Fruit fly (Drosophila melanogaster) whole organism, wandering third instar larva: ENCODE measurements around the gene Pebp1.
A peak's percentile ranks its signal among the peaks of the same experiment; 100 is the strongest.

Experiments
- Abd-B ChIP-seq: fragments of >200 bp; optimal IDR thresholded peaks from 2 replicates; lab custom pipeline; 2017; ENCODE audit warnings: missing biosample characterization, missing genetic modification characterization
- CG32264 ChIP-seq: fragments of 200-800 bp; sonication (Bioruptor generic); optimal IDR thresholded peaks from 2 replicates; lab custom pipeline; 2016; ENCODE audit warnings: missing biosample characterization, missing genetic modification characterization
- CG9705 ChIP-seq: fragments of 200-800 bp; sonication (Bioruptor generic); optimal IDR thresholded peaks from 2 replicates; lab custom pipeline; 2018; ENCODE audit warnings: missing biosample characterization, mild to moderate bottlenecking, missing genetic modification characterization
- CrebA ChIP-seq: fragments of 200-800 bp; sonication (Bioruptor generic); optimal IDR thresholded peaks from 2 replicates; lab custom pipeline; 2016; ENCODE audit warnings: missing biosample characterization, mild to moderate bottlenecking, missing genetic modification characterization, borderline replicate concordance
- Dfd ChIP-seq: fragments of >200 bp; optimal IDR thresholded peaks from 2 replicates; lab custom pipeline; 2017; ENCODE audit warnings: missing biosample characterization, missing genetic modification characterization
- Dif ChIP-seq: fragments of 200-275, 200-300 bp; sonication (Bioruptor generic); optimal IDR thresholded peaks from 2 replicates; lab custom pipeline; 2018; ENCODE audit warnings: missing biosample characterization, missing genetic modification characterization; ENCODE audit not compliant: partially characterized antibody
- GATAd ChIP-seq: sonication (Bioruptor generic); optimal IDR thresholded peaks from 2 replicates; lab custom pipeline; 2016; ENCODE audit warnings: missing biosample characterization, missing genetic modification characterization
- HLH106 ChIP-seq: fragments of 200-800 bp; optimal IDR thresholded peaks from 3 replicates; lab custom pipeline; 2019; ENCODE audit warnings: missing biosample characterization, mild to moderate bottlenecking, missing genetic modification characterization, moderate library complexity
- Hnf4 ChIP-seq: fragments of 200-800 bp; sonication (Bioruptor generic); optimal IDR thresholded peaks from 2 replicates; lab custom pipeline; 2016; ENCODE audit warnings: missing biosample characterization, mild to moderate bottlenecking, missing genetic modification characterization
- Hr78 ChIP-seq: fragments of >200 bp; optimal IDR thresholded peaks from 2 replicates; lab custom pipeline; 2017; ENCODE audit warnings: missing biosample characterization, missing genetic modification characterization
- Hr83 ChIP-seq: fragments of 200-300 bp; sonication (Bioruptor generic); optimal IDR thresholded peaks from 2 replicates; lab custom pipeline; 2016; ENCODE audit warnings: missing biosample characterization, mild to moderate bottlenecking, missing genetic modification characterization, moderate library complexity; ENCODE audit not compliant: poor library complexity, severe bottlenecking
- Jra ChIP-seq: sonication (Bioruptor generic); optimal IDR thresholded peaks from 2 replicates; lab custom pipeline; 2016; ENCODE audit warnings: missing biosample characterization, missing genetic modification characterization
- Mio ChIP-seq: sonication (Bioruptor generic); optimal IDR thresholded peaks from 2 replicates; lab custom pipeline; 2016; ENCODE audit warnings: missing biosample characterization, missing genetic modification characterization
- Myc ChIP-seq: fragments of >200 bp; optimal IDR thresholded peaks from 2 replicates; lab custom pipeline; 2017
- N ChIP-seq: fragments of >200 bp; optimal IDR thresholded peaks from 2 replicates; lab custom pipeline; 2018; ENCODE audit warnings: missing biosample characterization, missing external identifiers, missing genetic modification characterization
- OdsH ChIP-seq: fragments of 200-800 bp; sonication (Bioruptor generic); optimal IDR thresholded peaks from 2 replicates; lab custom pipeline; 2016; ENCODE audit warnings: missing biosample characterization, mild to moderate bottlenecking, missing genetic modification characterization
- Rel ChIP-seq, 2 experiments: fragments of 200-800 bp; sonication (Bioruptor generic) in 1 of 2; optimal IDR thresholded peaks; 2 replicates in 1 of 2; 3 replicates in 1 of 2; lab custom pipeline; 2016 to 2019; ENCODE audit warnings: mild to moderate bottlenecking in 2 of 2, missing biosample characterization in 2 of 2, missing genetic modification characterization in 2 of 2, moderate library complexity in 1 of 2
- Sp1 ChIP-seq: fragments of 200-800 bp; sonication (Bioruptor generic); optimal IDR thresholded peaks from 3 replicates; lab custom pipeline; 2019; ENCODE audit warnings: missing biosample characterization, mild to moderate bottlenecking, missing genetic modification characterization, moderate library complexity
- Vsx2 ChIP-seq: fragments of 200-300, 225-300 bp; sonication (Bioruptor generic); optimal IDR thresholded peaks from 2 replicates; lab custom pipeline; 2018; ENCODE audit warnings: missing biosample characterization, missing genetic modification characterization; ENCODE audit not compliant: partially characterized antibody
- br ChIP-seq: fragments of 200-800 bp; sonication (Bioruptor generic); optimal IDR thresholded peaks from 2 replicates; lab custom pipeline; 2016; ENCODE audit warnings: missing biosample characterization, missing genetic modification characterization
- brk ChIP-seq: fragments of 200-800 bp; sonication (Bioruptor generic); optimal IDR thresholded peaks from 2 replicates; lab custom pipeline; 2016; ENCODE audit warnings: missing biosample characterization, mild to moderate bottlenecking, missing genetic modification characterization
- dl ChIP-seq, 2 experiments: fragments of 175-275, 200-275 bp in 1 of 2; fragments of 200-275 bp in 1 of 2; sonication (Bioruptor generic); optimal IDR thresholded peaks; lab custom pipeline; 2018; ENCODE audit warnings: mild to moderate bottlenecking in 2 of 2, missing biosample characterization in 2 of 2, missing genetic modification characterization in 2 of 2, moderate library complexity in 2 of 2; ENCODE audit not compliant: partially characterized antibody in 2 of 2, insufficient read depth in 1 of 2
- dmrt93B ChIP-seq: fragments of 200-800 bp; sonication (Bioruptor generic); optimal IDR thresholded peaks from 2 replicates; lab custom pipeline; 2018; ENCODE audit warnings: missing biosample characterization, mild to moderate bottlenecking, missing genetic modification characterization
- dsf ChIP-seq: sonication (Bioruptor generic); optimal IDR thresholded peaks from 2 replicates; lab custom pipeline; 2016; ENCODE audit warnings: missing biosample characterization, missing genetic modification characterization, borderline replicate concordance
- ey ChIP-seq: fragments of 200-800 bp; sonication (Bioruptor generic); optimal IDR thresholded peaks from 2 replicates; lab custom pipeline; 2016; ENCODE audit warnings: missing biosample characterization, missing genetic modification characterization
- foxo ChIP-seq, 2 experiments: fragments of 200-800 bp; sonication (Bioruptor generic); optimal IDR thresholded peaks; 2 replicates in 1 of 2; 3 replicates in 1 of 2; lab custom pipeline; 2016 to 2017; ENCODE audit warnings: missing biosample characterization in 2 of 2, missing genetic modification characterization in 2 of 2
- fru ChIP-seq: fragments of 200-800 bp; sonication (Bioruptor generic); optimal IDR thresholded peaks from 3 replicates; lab custom pipeline; 2016; ENCODE audit warnings: missing biosample characterization, mild to moderate bottlenecking, missing genetic modification characterization
- h ChIP-seq: fragments of 200-800 bp; sonication (Bioruptor generic); optimal IDR thresholded peaks from 3 replicates; lab custom pipeline; 2016; ENCODE audit warnings: missing biosample characterization, mild to moderate bottlenecking, missing genetic modification characterization
- jim ChIP-seq: fragments of 175-275, 200-325 bp; sonication (Bioruptor generic); optimal IDR thresholded peaks from 2 replicates; lab custom pipeline; 2016; ENCODE audit warnings: missing biosample characterization, mild to moderate bottlenecking, missing genetic modification characterization
- lola ChIP-seq: fragments of >200 bp; optimal IDR thresholded peaks from 2 replicates; lab custom pipeline; 2017; ENCODE audit warnings: missing biosample characterization, missing genetic modification characterization
- pan ChIP-seq: fragments of >200 bp; optimal IDR thresholded peaks from 2 replicates; lab custom pipeline; 2017
- psq ChIP-seq: fragments of 200-800 bp; sonication (Bioruptor generic); optimal IDR thresholded peaks from 3 replicates; lab custom pipeline; 2017; ENCODE audit warnings: missing biosample characterization, mild to moderate bottlenecking, missing genetic modification characterization, moderate library complexity
- rgr ChIP-seq: fragments of 200-800 bp; sonication (Bioruptor generic); optimal IDR thresholded peaks from 3 replicates; lab custom pipeline; 2016; ENCODE audit warnings: missing biosample characterization, mild to moderate bottlenecking, missing genetic modification characterization
- sage ChIP-seq: fragments of 200-800 bp; sonication (Bioruptor generic); optimal IDR thresholded peaks from 2 replicates; lab custom pipeline; 2016; ENCODE audit warnings: missing biosample characterization, mild to moderate bottlenecking, missing genetic modification characterization
- sv ChIP-seq: fragments of 200-800 bp; sonication (Bioruptor generic); optimal IDR thresholded peaks from 3 replicates; lab custom pipeline; 2016; ENCODE audit warnings: missing biosample characterization, missing genetic modification characterization
- tai ChIP-seq: sonication (Bioruptor generic); optimal IDR thresholded peaks from 2 replicates; lab custom pipeline; 2016; ENCODE audit warnings: missing biosample characterization, missing genetic modification characterization
- usp ChIP-seq: fragments of >200 bp; optimal IDR thresholded peaks from 2 replicates; lab custom pipeline; 2017; ENCODE audit warnings: missing biosample characterization, missing genetic modification characterization
- woc ChIP-seq: sonication (Bioruptor generic); optimal IDR thresholded peaks from 2 replicates; lab custom pipeline; 2016; ENCODE audit warnings: missing biosample characterization, mild to moderate bottlenecking, missing genetic modification characterization

The Pebp1 gene

dm6 chr3R:22423996-22424395, 41.8 kb upstream of the Pebp1 start:
- no peak for TF ChIP-seq dmrt93B (GFP tag; lab: Kevin White, UChicago)
- no peak for TF ChIP-seq Sp1 (GFP tag; lab: Kevin White, UChicago)
- no peak for TF ChIP-seq dsf (GFP tag; lab: Kevin White, UChicago)
- no peak for TF ChIP-seq Mio
- TF ChIP-seq woc (GFP tag; lab: Kevin White, UChicago) = no peak
- TF ChIP-seq CG9705 (GFP tag; lab: Kevin White, UChicago) = no peak
- TF ChIP-seq ey (GFP tag; lab: Kevin White, UChicago) = peak; percentile 37
- no peak for TF ChIP-seq Dfd (GFP tag; lab: Kevin White, UChicago)
- TF ChIP-seq br (GFP tag; lab: Kevin White, UChicago) = peak; percentile 40
- TF ChIP-seq h (GFP tag; lab: Kevin White, UChicago) = peak; percentile 51
- no peak for TF ChIP-seq Dif (GFP tag; lab: Kevin White, UChicago)
- TF ChIP-seq pan (lab: Kevin White, UChicago) = no peak
- TF ChIP-seq dl (GFP tag; optimal IDR thresholded peaks at IDR 0.05; lab: Kevin White, UChicago; ENCODE audit: insufficient read depth in 1 of 2, partially characterized antibody in 2 of 2) = no peak
- no peak for TF ChIP-seq sv
- no peak for TF ChIP-seq CrebA (GFP tag; lab: Kevin White, UChicago)
- no peak for TF ChIP-seq Hr83 (GFP tag; lab: Kevin White, UChicago)
- TF ChIP-seq lola (GFP tag; lab: Kevin White, UChicago) = no peak
- TF ChIP-seq fru (GFP tag; lab: Kevin White, UChicago) = peak; percentile 39
- no peak for TF ChIP-seq Rel (GFP tag; optimal IDR thresholded peaks at IDR 0.05; lab: Kevin White, UChicago)
- no peak for TF ChIP-seq Rel (tag; optimal IDR thresholded peaks at IDR 0.05; lab: Kevin White, UChicago)
- no peak for TF ChIP-seq GATAd (GFP tag; lab: Kevin White, UChicago)
- no peak for TF ChIP-seq Vsx2
- TF ChIP-seq tai (GFP tag; lab: Kevin White, UChicago) = no peak
- peak in 1 of 2 experiments; percentile 70 for TF ChIP-seq foxo (GFP tag; optimal IDR thresholded peaks at IDR 0.05; lab: Kevin White, UChicago)
- no peak for TF ChIP-seq brk (GFP tag; lab: Kevin White, UChicago)
- no peak for TF ChIP-seq Myc (lab: Kevin White, UChicago)
- peak; percentile 61 for TF ChIP-seq OdsH (GFP tag; lab: Kevin White, UChicago)
- TF ChIP-seq sage = peak; percentile 41
- TF ChIP-seq Hnf4 (GFP tag; lab: Kevin White, UChicago) = no peak
- TF ChIP-seq Abd-B (GFP tag; lab: Kevin White, UChicago) = no peak
- peak; percentile 44 for TF ChIP-seq psq (GFP tag; lab: Kevin White, UChicago)
- TF ChIP-seq CG32264 (GFP tag; lab: Kevin White, UChicago) = no peak
- peak; percentile 33 for TF ChIP-seq Jra (GFP tag; lab: Kevin White, UChicago)
- no peak for TF ChIP-seq N (GFP tag; lab: Kevin White, UChicago)
- TF ChIP-seq HLH106 (tag; lab: Kevin White, UChicago) = peak; percentile 36
- TF ChIP-seq usp (GFP tag; lab: Kevin White, UChicago) = no peak
- TF ChIP-seq rgr (GFP tag; lab: Kevin White, UChicago) = peak; percentile 58
- TF ChIP-seq Hr78 = no peak
- no peak for TF ChIP-seq jim

dm6 chr3R:22424602-22425190, 41.1 kb upstream of the Pebp1 start, which contains the start of gene pinta:
Gene pinta, minus strand, starts transcription at chr3R:22424929.
- TF ChIP-seq ey (GFP tag; lab: Kevin White, UChicago) (no peak), Hr83 (GFP tag; lab: Kevin White, UChicago) (no peak), Dif (GFP tag; lab: Kevin White, UChicago) (no peak), OdsH (GFP tag; lab: Kevin White, UChicago) (no peak), lola (GFP tag; lab: Kevin White, UChicago) (no peak), usp (GFP tag; lab: Kevin White, UChicago) (no peak), Jra (GFP tag; lab: Kevin White, UChicago) (no peak), GATAd (GFP tag; lab: Kevin White, UChicago) (no peak), Dfd (GFP tag; lab: Kevin White, UChicago) (no peak), Hr78 (no peak), CrebA (GFP tag; lab: Kevin White, UChicago) (no peak), Abd-B (GFP tag; lab: Kevin White, UChicago) (no peak)
